Worm (Caenorhabditis elegans) whole organism, L4 larva: ENCODE data around the gene F47B10.4.

ENCODE experiments used
- F10B5.3 ChIP-seq: sonication (generic microtip); optimal IDR thresholded peaks from 2 replicates; lab custom pipeline; 2016; ENCODE audit warnings: mild to moderate bottlenecking, missing genetic modification characterization, missing compliant biosample characterization
- ceh-20 ChIP-seq: fragments of 200-800 bp; sonication (Bioruptor generic); IDR thresholded peaks from 2 replicates; pipeline ENCODE4 v1.3.6; 2022; ENCODE audit warnings: missing genetic modification reagents, missing genetic modification characterization, missing compliant biosample characterization
- daf-8 ChIP-seq: fragments of 200-800 bp; sonication (Bioruptor generic); IDR thresholded peaks from 2 replicates; pipeline ENCODE4 v1.3.6; 2022; ENCODE audit warnings: missing genetic modification characterization, missing compliant biosample characterization
- dpl-1 ChIP-seq: fragments of 150-350 bp; optimal IDR thresholded peaks from 2 replicates; lab custom pipeline; 2014; ENCODE audit warnings: missing biosample characterization, missing genetic modification reagents, missing genetic modification characterization
- dve-1 ChIP-seq: sonication (generic microtip); optimal IDR thresholded peaks from 2 replicates; lab custom pipeline; 2017; ENCODE audit warnings: antibody characterized with exemption, mild to moderate bottlenecking, missing genetic modification characterization, missing compliant biosample characterization; ENCODE audit not compliant: insufficient read depth
- fos-1 ChIP-seq: fragments of 150-350 bp; optimal IDR thresholded peaks from 2 replicates; lab custom pipeline; 2014; ENCODE audit warnings: missing biosample characterization, missing genetic modification characterization
- gei-8 ChIP-seq: fragments of 200-800 bp; sonication (Bioruptor generic); optimal IDR thresholded peaks from 2 replicates; lab custom pipeline; 2018; ENCODE audit warnings: mild to moderate bottlenecking, missing genetic modification characterization, missing compliant biosample characterization
- lin-29 ChIP-seq: fragments of 200-800 bp; sonication (Bioruptor generic); IDR thresholded peaks from 2 replicates; pipeline ENCODE4 v1.3.6; 2022; ENCODE audit warnings: missing genetic modification reagents, missing genetic modification characterization, missing compliant biosample characterization
- lin-39 ChIP-seq: fragments of 150-350 bp; optimal IDR thresholded peaks from 2 replicates; lab custom pipeline; 2014; ENCODE audit warnings: missing biosample characterization, missing genetic modification reagents, missing genetic modification characterization
- lsy-2 ChIP-seq, 2 experiments: fragments of 150-350 bp in 1 of 2; sonication (generic microtip) in 1 of 2; optimal IDR thresholded peaks; 2 replicates each; lab custom pipeline; 2014 to 2017; ENCODE audit warnings: missing biosample characterization in 2 of 2, missing genetic modification characterization in 2 of 2
- nhr-10 ChIP-seq: fragments of 150-350 bp; optimal IDR thresholded peaks from 2 replicates; lab custom pipeline; 2014; ENCODE audit warnings: missing biosample characterization, missing genetic modification characterization
- saeg-2 ChIP-seq: fragments of 200-800 bp; sonication (Bioruptor generic); IDR thresholded peaks from 2 replicates; pipeline ENCODE4 v1.3.6; 2022; ENCODE audit warnings: missing genetic modification reagents, missing genetic modification characterization, missing compliant biosample characterization
- tag-97 ChIP-seq: fragments of 200-800 bp; sonication (Bioruptor generic); IDR thresholded peaks from 2 replicates; pipeline ENCODE4 v1.3.6; 2022; ENCODE audit warnings: missing genetic modification characterization, missing compliant biosample characterization

DNA sequence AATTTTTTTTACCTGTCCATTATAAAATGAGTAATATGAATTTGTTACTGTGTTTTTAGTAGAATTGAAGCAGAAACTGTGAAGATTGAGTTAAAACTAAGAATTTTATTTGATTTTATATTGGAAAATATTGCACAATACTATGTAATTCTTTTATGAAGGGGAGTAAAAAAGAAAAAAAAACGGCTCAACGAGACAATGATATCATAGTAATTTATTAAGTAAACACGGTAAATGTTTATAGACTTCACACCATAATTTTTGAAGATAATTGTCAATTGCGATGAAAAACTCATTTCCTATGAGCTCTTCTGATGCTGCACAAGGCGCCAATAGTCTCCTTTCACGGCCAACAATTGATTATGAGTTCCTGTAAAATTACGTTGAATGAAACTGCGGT, 31.9 kb upstream of the F47B10.4 start, which contains the start of gene pgp-5:
- TF ChIP-seq lin-39 (tag; lab: Kevin White, UChicago) = no peak
- no peak for TF ChIP-seq tag-97 (GFP tag; lab: Robert Waterston, UW)
- no peak for TF ChIP-seq ceh-20 (GFP tag; lab: Robert Waterston, UW)
- TF ChIP-seq nhr-10 (tag; lab: Kevin White, UChicago) = no peak
- no peak for TF ChIP-seq gei-8 (GFP tag; lab: Kevin White, UChicago)
- TF ChIP-seq fos-1 (tag; lab: Kevin White, UChicago) = no peak
- no peak for TF ChIP-seq lin-29 (GFP tag; lab: Robert Waterston, UW)
- no peak for TF ChIP-seq dve-1 (tag; lab: Kevin White, UChicago)
- TF ChIP-seq dpl-1 (GFP tag; lab: Kevin White, UChicago) = no peak
- TF ChIP-seq F10B5.3 (tag; lab: Kevin White, UChicago) = no peak
- no peak for TF ChIP-seq lsy-2 (tag; optimal IDR thresholded peaks at IDR 0.05; lab: Kevin White, UChicago)
- no peak for TF ChIP-seq daf-8
- TF ChIP-seq saeg-2 (GFP tag; lab: Robert Waterston, UW) = no peak
